Worm (Caenorhabditis elegans) whole organism, dauer: Measurements from ENCODE around the gene rabr-3.

ENCODE experiments used
- unc-62 ChIP-seq: sonication (generic microtip); optimal IDR thresholded peaks from 2 replicates; lab custom pipeline; 2017; ENCODE audit warnings: missing biosample characterization, missing genetic modification reagents, missing genetic modification characterization

rabr-3 gene

ce11 chrV:16182110-16182509 is 13.4 kb upstream of the rabr-3 start, which contains the start of gene srz-13:
TSS of gene srz-13 (plus strand) at chrV:16182410.
- no peak for TF ChIP-seq unc-62 (GFP tag; lab: Kevin White, UChicago)

ce11 chrV:16182918-16183317 is 12.6 kb upstream of the rabr-3 start, which contains the start of gene srh-277:
TSS of gene srh-277 (plus strand) at chrV:16183218.
- no peak for TF ChIP-seq unc-62 (GFP tag; lab: Kevin White, UChicago)

ce11 chrV:16183357-16183756 is 12.1 kb upstream of the rabr-3 start, which contains the start of gene srz-14:
TSS of gene srz-14 (plus strand) at chrV:16183657.
- TF ChIP-seq unc-62 (GFP tag; lab: Kevin White, UChicago): no peak

ce11 chrV:16190485-16190884 is 5.0 kb upstream of the rabr-3 start, which contains the start of gene srh-281:
TSS of gene srh-281 (plus strand) at chrV:16190785.
- TF ChIP-seq unc-62 (GFP tag; lab: Kevin White, UChicago): no peak

ce11 chrV:16192114-16192513 is 3.4 kb upstream of the rabr-3 start, which contains the start of gene srh-279:
TSS of gene srh-279 (plus strand) at chrV:16192414.
- no peak for TF ChIP-seq unc-62 (GFP tag; lab: Kevin White, UChicago)

- no peak for TF ChIP-seq unc-62 (GFP tag; lab: Kevin White, UChicago)
Observed at ce11 chrV:16194639-16195038, 840 bp upstream of the rabr-3 start, which contains the start of gene rabr-4. TSS of gene rabr-4 (plus strand) at chrV:16194939.

- no peak for TF ChIP-seq unc-62 (GFP tag; lab: Kevin White, UChicago)
Observed at ce11 chrV:16198016-16198415, 2.5 kb downstream of the rabr-3 start, which contains the start of gene F11A5.5. TSS of gene F11A5.5 (plus strand) at chrV:16198316.

ce11 chrV:16201730-16202129 is 6.3 kb downstream of the rabr-3 start, which contains the start of gene F11A5.17:
TSS of gene F11A5.17 (plus strand) at chrV:16202030.
- no peak for TF ChIP-seq unc-62 (GFP tag; lab: Kevin White, UChicago)

- no peak for TF ChIP-seq unc-62 (GFP tag; lab: Kevin White, UChicago)
Observed at ce11 chrV:16202618-16203017, 7.1 kb downstream of the rabr-3 start, which contains the start of gene F11A5.18. TSS of gene F11A5.18 (plus strand) at chrV:16202918.

ce11 chrV:16204888-16205287 is 9.4 kb downstream of the rabr-3 start, which contains the start of gene irld-26:
TSS of gene irld-26 (plus strand) at chrV:16205188.
- no peak for TF ChIP-seq unc-62 (GFP tag; lab: Kevin White, UChicago)

- no peak for TF ChIP-seq unc-62 (GFP tag; lab: Kevin White, UChicago)
Observed at ce11 chrV:16209837-16210236, 14.4 kb downstream of the rabr-3 start, which contains the start of gene oac-15. TSS of gene oac-15 (minus strand) at chrV:16209937.

- TF ChIP-seq unc-62 (GFP tag; lab: Kevin White, UChicago): no peak
Observed at ce11 chrV:16210257-16211002, 15.0 kb downstream of the rabr-3 start, which contains the start of gene F11A5.16. TSS of gene F11A5.16 (plus strand) at chrV:16210952.

ce11 chrV:16211713-16212112 is 16.2 kb downstream of the rabr-3 start:
- no peak for TF ChIP-seq unc-62 (GFP tag; lab: Kevin White, UChicago)

- TF ChIP-seq unc-62 (GFP tag; lab: Kevin White, UChicago): no peak
Observed at ce11 chrV:16213323-16213722, 17.8 kb downstream of the rabr-3 start.

- TF ChIP-seq unc-62 (GFP tag; lab: Kevin White, UChicago): no peak
Observed at ce11 chrV:16214505-16214904, 19.0 kb downstream of the rabr-3 start, which contains the start of gene F11A5.9. TSS of gene F11A5.9 (plus strand) at chrV:16214890.

ce11 chrV:16218522-16218921 is 23.0 kb downstream of the rabr-3 start, which contains the start of gene F11A5.15:
TSS of gene F11A5.15 (minus strand) at chrV:16218622.
- no peak for TF ChIP-seq unc-62 (GFP tag; lab: Kevin White, UChicago)
